Fruit fly (Drosophila melanogaster): ENCODE results near the gene CG14990.

CG14990 gene

DNA sequence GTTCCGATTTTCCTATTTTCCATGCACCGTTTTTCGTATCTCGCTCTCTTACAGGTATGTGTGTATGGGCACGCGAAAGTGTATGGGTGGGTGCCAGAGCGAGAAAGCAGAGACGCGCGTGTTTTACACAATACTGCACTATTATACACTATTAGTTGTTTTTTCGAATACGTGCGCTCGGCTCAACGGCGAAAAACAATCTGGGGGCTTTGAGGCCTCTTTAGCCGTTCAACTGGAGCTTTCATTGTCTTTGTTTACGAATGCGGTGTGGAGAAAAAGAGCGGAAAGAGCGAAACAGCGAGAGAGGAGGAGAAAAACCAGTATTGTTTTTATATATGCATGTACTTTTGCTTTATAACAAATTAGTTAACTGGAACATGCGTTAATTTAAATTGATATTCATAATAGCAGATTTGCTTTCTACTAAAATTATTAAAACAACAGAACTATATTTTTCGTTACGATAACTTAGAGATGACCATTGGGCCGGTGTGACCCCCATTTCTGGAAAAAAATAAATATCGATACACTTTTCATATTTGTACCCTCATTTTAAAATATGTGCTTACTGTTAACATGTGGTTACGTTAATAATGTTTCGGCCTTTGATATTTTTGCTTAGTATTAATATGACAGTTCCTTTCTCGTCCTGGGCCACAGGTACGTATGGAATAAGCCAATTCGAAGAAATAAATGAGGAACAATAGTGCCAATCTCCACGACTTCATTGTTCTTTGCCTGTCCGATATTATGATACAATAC is 9.7 kb downstream of the CG14990 start, which contains the start of gene CG14995 (continued):
- TF ChIP-seq CG18011 (GFP tag; optimal IDR thresholded peaks at IDR 0.05) (no peak), CG12219 (GFP tag; optimal IDR thresholded peaks at IDR 0.05) (no peak), CG1647 (GFP tag; optimal IDR thresholded peaks at IDR 0.05) (no peak), CG8281 (tag; optimal IDR thresholded peaks at IDR 0.05) (no peak), CG7963 (GFP tag; IDR thresholded peaks at IDR 0.05; ENCODE audit: partially characterized antibody) (peak; percentile 36; the same call in 1 of the 3 replicates)

DNA sequence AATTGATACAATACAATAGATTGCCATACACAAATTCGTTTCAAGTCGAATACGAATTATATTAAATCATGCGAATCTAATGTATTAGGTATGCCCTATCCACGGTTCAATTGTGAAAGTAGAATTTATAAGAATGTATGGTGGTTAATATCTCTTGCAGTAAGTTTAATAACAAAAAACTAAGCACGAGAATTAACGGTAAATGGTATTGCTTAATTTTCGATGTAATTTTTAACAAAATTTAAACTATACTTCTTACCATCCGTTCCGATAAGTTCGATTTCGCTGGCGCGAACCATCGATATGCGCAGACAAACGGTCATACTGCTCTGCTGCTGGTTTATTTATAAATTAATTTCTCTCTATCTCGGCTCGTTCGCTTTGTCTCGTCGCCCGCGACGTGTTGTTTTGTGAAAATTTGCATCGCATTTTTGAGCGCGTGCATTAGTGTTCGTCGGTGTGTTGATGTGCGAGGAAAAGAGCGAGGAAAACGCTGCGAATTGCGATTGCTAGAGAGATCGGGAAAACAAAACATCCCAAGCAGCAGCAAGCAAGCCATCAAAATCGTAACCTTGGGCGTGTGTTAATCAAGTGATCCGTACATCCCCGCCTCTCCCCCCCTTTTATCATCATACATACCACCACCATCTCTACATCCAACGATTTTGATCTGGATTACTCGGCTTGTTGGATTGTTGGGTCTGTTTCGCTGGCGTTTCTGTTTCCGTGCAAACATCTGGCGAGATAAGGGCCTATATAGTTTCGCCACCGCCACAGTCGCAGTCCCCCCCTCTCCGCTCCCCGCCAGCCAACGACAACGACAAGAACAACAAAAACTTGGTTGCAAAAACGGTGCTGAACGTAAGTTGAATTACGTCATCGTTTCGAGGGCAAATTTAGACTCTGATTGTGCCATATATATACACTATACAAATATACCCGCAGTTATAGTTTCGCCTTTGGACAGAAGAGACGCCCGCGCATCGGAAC is 10.5 kb downstream of the CG14990 start, which contains the start of gene Fit1:
TSS of gene Fit1 (plus strand) at position 307 of the 990 bp plus-strand sequence.
- peak; percentile 53; the same call in 2 of the 3 replicates for TF ChIP-seq Opbp (GFP tag; IDR thresholded peaks at IDR 0.05; ENCODE audit: partially characterized antibody)
- peak; percentile 95 for TF ChIP-seq ftz-f1 (GFP tag; optimal IDR thresholded peaks at IDR 0.05)
- TF ChIP-seq CG11247 (GFP tag; IDR thresholded peaks at IDR 0.05): no peak
- no peak for TF ChIP-seq kay (GFP tag; optimal IDR thresholded peaks at IDR 0.05)
- TF ChIP-seq fru (optimal IDR thresholded peaks at IDR 0.05): no peak
- TF ChIP-seq sqz (GFP tag; optimal IDR thresholded peaks at IDR 0.05): no peak
- peak; percentile 71; the same call in 1 of the 2 replicates for TF ChIP-seq amos (GFP tag; IDR thresholded peaks at IDR 0.05; ENCODE audit: partially characterized antibody)
- TF ChIP-seq Bdp1 (GFP tag; optimal IDR thresholded peaks at IDR 0.05): no peak
- peak; percentile 55; the same call in 1 of the 3 replicates for TF ChIP-seq HLH4C (GFP tag; IDR thresholded peaks at IDR 0.05; ENCODE audit: partially characterized antibody)
- no peak for TF ChIP-seq CG4854 (GFP tag; optimal IDR thresholded peaks at IDR 0.05)
- peak; percentile 4 for TF ChIP-seq CG12299 (tag; optimal IDR thresholded peaks at IDR 0.05)
- peak; percentile 40; the same call in 2 of the 3 replicates for TF ChIP-seq CG14860 (GFP tag; IDR thresholded peaks at IDR 0.05; ENCODE audit: partially characterized antibody)
- peak; percentile 84 for TF ChIP-seq Dref (GFP tag; IDR thresholded peaks at IDR 0.05)
- peak; percentile 79 for TF ChIP-seq bbx (GFP tag; IDR thresholded peaks at IDR 0.05; ENCODE audit: partially characterized antibody)
- TF ChIP-seq CG9876 (GFP tag; optimal IDR thresholded peaks at IDR 0.05): no peak
- no peak for TF ChIP-seq CG16863 (GFP tag; optimal IDR thresholded peaks at IDR 0.05)
- TF ChIP-seq CG8924 (tag; optimal IDR thresholded peaks at IDR 0.05): peak; percentile 38
- no peak for TF ChIP-seq CG6854 (GFP tag; optimal IDR thresholded peaks at IDR 0.05)
- no peak for TF ChIP-seq Sry-β (GFP tag; optimal IDR thresholded peaks at IDR 0.05)
- TF ChIP-seq CG2116 (GFP tag; optimal IDR thresholded peaks at IDR 0.05): peak; percentile 25
- 0 out of 2 replicates have a peak, but pooled peaks have one; percentile 37 for TF ChIP-seq CG2129 (GFP tag; IDR thresholded peaks at IDR 0.05; ENCODE audit: partially characterized antibody)
- peak; percentile 90 for TF ChIP-seq CG10543 (GFP tag; optimal IDR thresholded peaks at IDR 0.05)
- TF ChIP-seq CG8281 (tag; optimal IDR thresholded peaks at IDR 0.05): no peak
- no peak for TF ChIP-seq CG12236 (GFP tag; optimal IDR thresholded peaks at IDR 0.05)
- TF ChIP-seq chm (GFP tag; IDR thresholded peaks at IDR 0.05): peak; percentile 48; the same call in 1 of the 2 replicates
- TF ChIP-seq CG18262 (tag; optimal IDR thresholded peaks at IDR 0.05): no peak
- peak; percentile 53 for TF ChIP-seq Scr (GFP tag; IDR thresholded peaks at IDR 0.05; ENCODE audit: partially characterized antibody)
- peak; percentile 58 for TF ChIP-seq hbn (GFP tag; IDR thresholded peaks at IDR 0.05; ENCODE audit: partially characterized antibody)
- TF ChIP-seq Mad (GFP tag; optimal IDR thresholded peaks at IDR 0.05): no peak
- no peak for TF ChIP-seq her (GFP tag; optimal IDR thresholded peaks at IDR 0.05)
- no peak for TF ChIP-seq HLHmδ (GFP tag; optimal IDR thresholded peaks at IDR 0.05)
- no peak for TF ChIP-seq NFAT (GFP tag; IDR thresholded peaks at IDR 0.05)
- peak; percentile 82 for TF ChIP-seq sug (tag; optimal IDR thresholded peaks at IDR 0.05)
- no peak for TF ChIP-seq ara (GFP tag; IDR thresholded peaks at IDR 0.05)
- TF ChIP-seq E2f2 (GFP tag; IDR thresholded peaks at IDR 0.05): peak; percentile 76
- no peak for TF ChIP-seq sima (GFP tag; optimal IDR thresholded peaks at IDR 0.05)
- TF ChIP-seq Fer3 (tag; optimal IDR thresholded peaks at IDR 0.05): no peak
- peak; percentile 35; the same call in 1 of the 3 replicates for TF ChIP-seq vnd (GFP tag; IDR thresholded peaks at IDR 0.05; ENCODE audit: partially characterized antibody)
- TF ChIP-seq Hr3 (GFP tag; optimal IDR thresholded peaks at IDR 0.05): no peak
- TF ChIP-seq CG17568 (GFP tag; optimal IDR thresholded peaks at IDR 0.05): no peak

Measured in whole organism, embryonic.